Fruit fly (Drosophila melanogaster): ENCODE data around the gene Nubp2.

Nubp2 gene

DNA sequence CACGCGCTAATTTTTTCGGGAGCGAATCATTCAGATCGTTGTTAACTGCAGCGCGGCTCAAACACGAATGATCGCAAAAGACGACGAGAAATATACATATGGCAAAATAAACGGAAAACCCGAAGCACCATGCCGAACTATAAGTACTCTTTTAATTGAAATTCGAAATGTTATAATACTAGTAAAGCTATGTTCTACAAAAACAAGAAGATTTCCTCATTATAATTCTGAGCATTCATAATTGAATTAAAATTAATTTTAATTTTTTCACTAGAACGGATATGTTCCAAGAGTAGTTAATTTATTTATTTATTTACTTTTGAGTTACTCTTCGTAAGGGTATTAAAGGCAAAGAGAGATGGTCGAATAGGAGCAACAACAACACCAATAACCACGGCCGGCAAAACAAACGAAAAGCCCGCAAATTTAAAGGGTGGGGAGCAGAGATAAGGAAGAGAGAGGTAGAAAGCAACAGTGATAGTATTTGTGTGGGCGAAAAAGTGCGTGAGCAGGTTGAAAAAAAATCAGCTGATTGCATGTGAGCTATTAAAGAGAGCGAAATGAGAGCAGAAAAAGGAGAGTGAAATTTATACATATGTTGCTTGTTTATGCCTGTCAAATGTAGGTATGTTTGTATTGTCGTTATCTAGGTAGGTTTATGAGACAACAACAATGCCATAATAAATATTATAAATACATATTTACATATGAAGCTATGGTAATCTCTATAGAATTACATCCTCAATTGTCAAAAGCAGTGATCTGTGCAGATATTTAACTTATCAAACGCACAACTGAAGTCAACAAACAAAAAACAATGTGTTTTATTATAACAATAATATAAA lies 32.7 kb upstream of the Nubp2 start (continued):
- TF ChIP-seq Hsf (GFP tag; optimal IDR thresholded peaks at IDR 0.05) = peak; percentile 62
- peak; percentile 74 for TF ChIP-seq CG17328 (GFP tag; IDR thresholded peaks at IDR 0.05)
- peak; percentile 99 for TF ChIP-seq D19A (tag; optimal IDR thresholded peaks at IDR 0.05)
- no peak for TF ChIP-seq CG3726 (GFP tag; IDR thresholded peaks at IDR 0.05)
- no peak; the same call in none of the 2 replicates for TF ChIP-seq ssp (GFP tag; IDR thresholded peaks at IDR 0.05)
- TF ChIP-seq Six4 (GFP tag; optimal IDR thresholded peaks at IDR 0.05) = peak; percentile 44
- peak; percentile 21 for TF ChIP-seq Dad (GFP tag; optimal IDR thresholded peaks at IDR 0.05)
- TF ChIP-seq NK7.1 (GFP tag; optimal IDR thresholded peaks at IDR 0.05) = no peak
- TF ChIP-seq sna (GFP tag; IDR thresholded peaks at IDR 0.05; ENCODE audit: partially characterized antibody) = no peak
- no peak for TF ChIP-seq crc (GFP tag; optimal IDR thresholded peaks at IDR 0.05)
- TF ChIP-seq Bdp1 (GFP tag; optimal IDR thresholded peaks at IDR 0.05) = peak; percentile 22
- peak; percentile 50 for TF ChIP-seq CG3163 (GFP tag; optimal IDR thresholded peaks at IDR 0.05)
- TF ChIP-seq CG5245 (GFP tag; optimal IDR thresholded peaks at IDR 0.05) = peak; percentile 18
- no peak for TF ChIP-seq Sry-δ (GFP tag; optimal IDR thresholded peaks at IDR 0.05)
- no peak for TF ChIP-seq CG18476 (GFP tag; optimal IDR thresholded peaks at IDR 0.05)
- peak; percentile 6 for TF ChIP-seq fd102C (GFP tag; optimal IDR thresholded peaks at IDR 0.05)
- TF ChIP-seq CG17186 (GFP tag; optimal IDR thresholded peaks at IDR 0.05) = no peak
- peak; percentile 24 for TF ChIP-seq en (GFP tag; optimal IDR thresholded peaks at IDR 0.05)
- TF ChIP-seq Opbp (GFP tag; IDR thresholded peaks at IDR 0.05; ENCODE audit: partially characterized antibody) = no peak
- TF ChIP-seq CG4730 (GFP tag; IDR thresholded peaks at IDR 0.05) = peak; percentile 77; the same call in 1 of the 2 replicates
- TF ChIP-seq HLH4C (GFP tag; IDR thresholded peaks at IDR 0.05; ENCODE audit: partially characterized antibody) = no peak
- no peak for TF ChIP-seq CG8359 (GFP tag; optimal IDR thresholded peaks at IDR 0.05; ENCODE audit: borderline replicate concordance)
- TF ChIP-seq cas (GFP tag; IDR thresholded peaks at IDR 0.05) = no peak; the same call in 1 of the 2 replicates
- TF ChIP-seq CG12219 (GFP tag; optimal IDR thresholded peaks at IDR 0.05) = peak; percentile 23
- TF ChIP-seq CG13424 (tag; optimal IDR thresholded peaks at IDR 0.05) = peak; percentile 73
- no peak for TF ChIP-seq usp (GFP tag; optimal IDR thresholded peaks at IDR 0.05)
- TF ChIP-seq nau (GFP tag; optimal IDR thresholded peaks at IDR 0.05) = peak; percentile 53
- TF ChIP-seq CG15269 (tag; optimal IDR thresholded peaks at IDR 0.05) = peak; percentile 81
- peak; percentile 83 for TF ChIP-seq grau (tag; optimal IDR thresholded peaks at IDR 0.05)
- TF ChIP-seq dan (GFP tag; IDR thresholded peaks at IDR 0.05) = no peak
- TF ChIP-seq Asciz (GFP tag; optimal IDR thresholded peaks at IDR 0.05) = peak; percentile 53
- TF ChIP-seq ind (GFP tag; optimal IDR thresholded peaks at IDR 0.05) = peak; percentile 67
- peak; percentile 58 for TF ChIP-seq wor (GFP tag; IDR thresholded peaks at IDR 0.05)
- peak; percentile 81 for TF ChIP-seq CG6689 (GFP tag; IDR thresholded peaks at IDR 0.05)
- peak; percentile 82 for TF ChIP-seq CG7556 (GFP tag; optimal IDR thresholded peaks at IDR 0.05)
- peak; percentile 56 for TF ChIP-seq CG10209 (GFP tag; optimal IDR thresholded peaks at IDR 0.05)
- TF ChIP-seq luna (GFP tag; optimal IDR thresholded peaks at IDR 0.05) = peak; percentile 14
- TF ChIP-seq BtbVII (GFP tag; optimal IDR thresholded peaks at IDR 0.05) = peak; percentile 48
- no peak for TF ChIP-seq hb (GFP tag; IDR thresholded peaks at IDR 0.05; ENCODE audit: partially characterized antibody)
- TF ChIP-seq h (optimal IDR thresholded peaks at IDR 0.05) = no peak
- peak; percentile 29 for TF ChIP-seq CG12769 (tag; optimal IDR thresholded peaks at IDR 0.05)
- TF ChIP-seq Abd-B (GFP tag; optimal IDR thresholded peaks at IDR 0.05) = peak; percentile 46
- TF ChIP-seq ftz-f1 (GFP tag; optimal IDR thresholded peaks at IDR 0.05) = no peak
- no peak for TF ChIP-seq CG10462 (GFP tag; optimal IDR thresholded peaks at IDR 0.05)
- peak; percentile 44 for TF ChIP-seq CG4820 (GFP tag; optimal IDR thresholded peaks at IDR 0.05)
- no peak for TF ChIP-seq ro (GFP tag; IDR thresholded peaks at IDR 0.05)
- peak; percentile 28 for TF ChIP-seq CG1647 (GFP tag; optimal IDR thresholded peaks at IDR 0.05)
- TF ChIP-seq sqz (GFP tag; optimal IDR thresholded peaks at IDR 0.05) = no peak
- peak; percentile 10 for TF ChIP-seq CG1529 (GFP tag; optimal IDR thresholded peaks at IDR 0.05)
- peak; percentile 53 for TF ChIP-seq CG15011 (GFP tag; optimal IDR thresholded peaks at IDR 0.05)

All from whole organism, embryonic.